Worm (Caenorhabditis elegans): ENCODE measurements around the gene M02D8.2.
"Not testable (repeated sequence)": the region's sequence is repeated elsewhere in the genome, so short reads cannot be mapped to it uniquely, and the experiment has no call there.

Gene M02D8.2

DNA sequence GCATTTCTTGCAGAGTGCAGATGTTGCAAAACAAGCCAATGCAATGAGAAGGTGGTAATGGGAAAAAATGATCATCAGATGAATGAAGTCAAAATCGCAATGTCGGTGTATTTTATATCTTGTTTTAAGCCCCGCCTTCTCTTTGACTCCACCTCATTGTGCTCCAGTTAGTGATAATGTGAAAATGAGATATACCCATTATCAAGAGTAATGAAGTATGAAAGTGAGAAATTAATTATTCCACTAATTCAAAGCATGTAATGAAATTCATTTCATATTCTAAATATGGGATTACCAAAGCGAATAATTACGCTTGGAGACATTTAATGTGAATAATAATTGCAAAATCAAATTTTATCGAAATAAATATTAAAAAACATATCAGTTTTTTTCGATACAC lies 7.7 kb upstream of the M02D8.2 start, which contains the start of gene M02D8.6:
M02D8.6 (minus strand) TSS at position 101 of the 400 bp plus-strand sequence.
- not testable (repeated sequence) for TF ChIP-seq klf-2 (GFP tag; conservative IDR thresholded peaks at IDR 0.05); ref-1 (GFP tag; conservative IDR thresholded peaks at IDR 0.05); tab-1 (GFP tag; IDR thresholded peaks at IDR 0.05)

- TF ChIP-seq ztf-23 (GFP tag; IDR thresholded peaks at IDR 0.05), result no peak
- peak; percentile 14 for TF ChIP-seq cog-1 (tag; optimal IDR thresholded peaks at IDR 0.05)
These were observed 2.5 kb upstream of the M02D8.2 start, which contains the start of gene M02D8.3 for ce11 chrX:8736965-8737464. TSS of gene M02D8.3 (minus strand) at chrX:8737015.

DNA sequence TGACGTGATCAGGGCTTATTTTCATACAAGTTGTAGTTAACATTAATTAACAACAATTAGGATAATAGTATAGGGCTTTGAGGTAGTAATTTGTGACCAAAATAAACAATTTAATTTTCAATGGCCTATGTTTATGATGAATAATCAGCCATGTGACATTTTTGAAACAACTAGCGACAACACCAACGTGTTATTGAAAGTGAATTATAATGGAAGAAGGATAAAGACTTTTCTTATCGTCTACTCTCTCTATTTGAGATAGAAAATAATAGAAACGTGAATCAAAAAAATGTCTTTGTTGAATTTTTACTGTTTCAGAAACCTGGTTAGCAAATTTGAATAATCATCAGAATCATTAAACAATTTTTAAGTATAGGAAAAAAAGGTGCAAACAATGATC lies 1.7 kb upstream of the M02D8.2 start:
- TF ChIP-seq med-1 (GFP tag; optimal IDR thresholded peaks at IDR 0.05; ENCODE audit: insufficient read depth) (no peak), ztf-29 (GFP tag; IDR thresholded peaks at IDR 0.05) (no peak), ztf-23 (GFP tag; IDR thresholded peaks at IDR 0.05) (no peak), klf-2 (GFP tag; conservative IDR thresholded peaks at IDR 0.05) (no peak), tab-1 (GFP tag; IDR thresholded peaks at IDR 0.05) (no peak), cog-1 (tag; optimal IDR thresholded peaks at IDR 0.05) (no peak), flt-1 (GFP tag; IDR thresholded peaks at IDR 0.05) (no peak), ref-1 (GFP tag; conservative IDR thresholded peaks at IDR 0.05) (no peak), T22C8.4 (GFP tag; IDR thresholded peaks at IDR 0.05) (no peak)

ce11 chrX:8741629-8742170 lies 2.2 kb downstream of the M02D8.2 start:
- TF ChIP-seq cog-1 (tag; optimal IDR thresholded peaks at IDR 0.05) (no peak), ztf-29 (GFP tag; IDR thresholded peaks at IDR 0.05) (no peak), tab-1 (GFP tag; IDR thresholded peaks at IDR 0.05) (no peak), med-1 (GFP tag; optimal IDR thresholded peaks at IDR 0.05; ENCODE audit: insufficient read depth) (no peak), ztf-23 (GFP tag; IDR thresholded peaks at IDR 0.05) (no peak), klf-2 (GFP tag; conservative IDR thresholded peaks at IDR 0.05) (no peak), ref-1 (GFP tag; conservative IDR thresholded peaks at IDR 0.05) (no peak), flt-1 (GFP tag; IDR thresholded peaks at IDR 0.05) (no peak), T22C8.4 (GFP tag; IDR thresholded peaks at IDR 0.05) (no peak)

ce11 chrX:8742896-8743295 lies 3.4 kb downstream of the M02D8.2 start, which contains the start of gene M02D8.7:
TSS of gene M02D8.7 (minus strand) at chrX:8742996.
- no peak for TF ChIP-seq cog-1 (tag; optimal IDR thresholded peaks at IDR 0.05)
- TF ChIP-seq ztf-29 (GFP tag; IDR thresholded peaks at IDR 0.05), result no peak
- no peak for TF ChIP-seq ref-1 (GFP tag; conservative IDR thresholded peaks at IDR 0.05)
- no peak for TF ChIP-seq tab-1 (GFP tag; IDR thresholded peaks at IDR 0.05)
- no peak for TF ChIP-seq med-1 (GFP tag; optimal IDR thresholded peaks at IDR 0.05; ENCODE audit: insufficient read depth)
- TF ChIP-seq klf-2 (GFP tag; conservative IDR thresholded peaks at IDR 0.05), result no peak
- no peak for TF ChIP-seq T22C8.4 (GFP tag; IDR thresholded peaks at IDR 0.05)
- no peak for TF ChIP-seq ztf-23 (GFP tag; IDR thresholded peaks at IDR 0.05)
- no peak for TF ChIP-seq flt-1 (GFP tag; IDR thresholded peaks at IDR 0.05)

DNA sequence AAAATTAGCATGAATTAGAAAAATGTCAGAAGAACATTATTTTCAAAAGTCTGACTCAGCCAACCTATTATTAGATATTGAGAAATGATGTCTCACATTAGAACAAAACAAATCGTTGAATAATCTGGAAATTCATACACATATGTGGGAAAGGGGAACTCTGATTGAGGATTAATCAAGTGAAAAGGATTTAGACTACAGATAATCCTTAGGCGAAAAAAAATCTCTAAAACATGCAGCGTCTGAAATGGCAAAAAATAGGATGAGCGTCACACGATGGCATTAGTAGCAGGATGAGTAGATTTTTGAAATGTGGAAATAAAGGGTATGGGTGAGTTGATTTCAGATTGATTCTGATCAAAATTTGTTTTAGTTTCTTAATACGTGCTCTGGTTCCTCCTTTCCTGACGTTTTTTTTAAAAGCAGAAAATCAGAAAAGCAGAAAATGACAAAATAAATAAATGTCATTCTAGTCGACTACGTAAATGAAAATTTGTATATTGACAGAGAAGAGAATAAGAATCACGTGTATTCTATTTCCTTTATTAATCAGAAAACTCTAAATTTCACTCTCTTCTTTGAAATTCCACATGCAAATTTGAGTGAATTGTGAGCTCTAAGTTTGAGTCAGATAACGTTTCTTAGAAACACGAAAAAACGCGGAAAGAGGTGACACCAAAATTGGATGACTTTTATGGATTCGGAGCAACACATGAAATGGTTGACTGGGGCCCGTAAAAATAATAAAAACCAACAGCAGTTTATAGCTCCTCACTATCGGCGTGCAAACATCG lies 4.9 kb downstream of the M02D8.2 start:
- TF ChIP-seq klf-2 (GFP tag; conservative IDR thresholded peaks at IDR 0.05), result no peak
- no peak for TF ChIP-seq ztf-29 (GFP tag; IDR thresholded peaks at IDR 0.05)
- no peak for TF ChIP-seq T22C8.4 (GFP tag; IDR thresholded peaks at IDR 0.05)
- no peak for TF ChIP-seq cog-1 (tag; optimal IDR thresholded peaks at IDR 0.05)
- no peak for TF ChIP-seq ref-1 (GFP tag; conservative IDR thresholded peaks at IDR 0.05)
- TF ChIP-seq med-1 (GFP tag; optimal IDR thresholded peaks at IDR 0.05; ENCODE audit: insufficient read depth), result no peak
- TF ChIP-seq ztf-23 (GFP tag; IDR thresholded peaks at IDR 0.05), result no peak
- TF ChIP-seq flt-1 (GFP tag; IDR thresholded peaks at IDR 0.05), result no peak
- TF ChIP-seq tab-1 (GFP tag; IDR thresholded peaks at IDR 0.05), result no peak

DNA sequence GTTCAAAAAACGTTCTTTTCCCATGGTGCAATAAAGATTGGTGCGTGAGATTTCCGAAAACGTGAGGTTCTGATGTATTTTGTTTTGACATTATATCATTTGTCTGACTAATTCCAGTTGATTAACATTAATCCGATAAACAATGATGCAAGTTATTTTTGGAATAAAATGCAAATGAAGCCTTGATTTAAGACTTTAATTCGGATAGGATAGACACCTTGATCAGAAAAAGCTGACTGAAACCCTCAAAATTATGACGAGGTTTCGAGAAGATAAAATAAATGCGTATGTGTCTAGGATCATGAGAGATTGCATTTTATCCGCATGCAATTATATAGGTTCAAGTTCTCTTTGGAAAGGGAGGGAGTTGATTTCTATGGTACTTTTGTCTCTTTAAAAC lies 6.1 kb downstream of the M02D8.2 start:
- TF ChIP-seq flt-1 (GFP tag; IDR thresholded peaks at IDR 0.05) (no peak), ztf-29 (GFP tag; IDR thresholded peaks at IDR 0.05) (no peak), tab-1 (GFP tag; IDR thresholded peaks at IDR 0.05) (no peak), cog-1 (tag; optimal IDR thresholded peaks at IDR 0.05) (no peak), ztf-23 (GFP tag; IDR thresholded peaks at IDR 0.05) (no peak), T22C8.4 (GFP tag; IDR thresholded peaks at IDR 0.05) (no peak), ref-1 (GFP tag; conservative IDR thresholded peaks at IDR 0.05) (no peak), med-1 (GFP tag; optimal IDR thresholded peaks at IDR 0.05; ENCODE audit: insufficient read depth) (no peak)

- TF ChIP-seq ztf-29 (GFP tag; IDR thresholded peaks at IDR 0.05) (no peak), tab-1 (GFP tag; IDR thresholded peaks at IDR 0.05) (no peak), cog-1 (tag; optimal IDR thresholded peaks at IDR 0.05) (no peak), flt-1 (GFP tag; IDR thresholded peaks at IDR 0.05) (no peak), klf-2 (GFP tag; conservative IDR thresholded peaks at IDR 0.05) (no peak)
These were observed 10.7 kb downstream of the M02D8.2 start for ce11 chrX:8750209-8750608.

ce11 chrX:8750660-8751059 lies 11.2 kb downstream of the M02D8.2 start, which contains the start of gene asns-2:
TSS of gene asns-2 (minus strand) at chrX:8750941.
- TF ChIP-seq klf-2 (GFP tag; conservative IDR thresholded peaks at IDR 0.05) (no peak), ztf-29 (GFP tag; IDR thresholded peaks at IDR 0.05) (no peak), med-1 (GFP tag; optimal IDR thresholded peaks at IDR 0.05; ENCODE audit: insufficient read depth) (no peak), ref-1 (GFP tag; conservative IDR thresholded peaks at IDR 0.05) (no peak)

DNA sequence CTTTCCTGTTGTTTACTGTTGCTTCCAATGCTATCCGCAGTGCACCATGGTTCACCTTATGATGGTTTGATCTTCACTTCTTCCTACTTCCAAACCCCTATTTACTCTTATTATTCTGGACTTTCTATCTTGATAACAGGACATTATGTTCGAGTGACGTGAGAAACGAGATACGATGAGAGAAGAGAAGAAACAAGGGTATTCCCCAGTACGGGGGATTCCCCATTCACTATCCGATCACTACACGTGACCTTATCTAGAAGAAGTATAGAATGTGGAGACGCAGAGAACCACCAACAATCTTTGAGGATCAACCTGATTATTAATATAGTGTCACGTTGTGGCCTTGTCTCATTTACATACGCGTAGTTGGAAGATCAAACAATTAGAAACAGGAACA lies 13.1 kb downstream of the M02D8.2 start:
- TF ChIP-seq cog-1 (tag; optimal IDR thresholded peaks at IDR 0.05), result no peak
- TF ChIP-seq ztf-23 (GFP tag; IDR thresholded peaks at IDR 0.05), result no peak
- TF ChIP-seq T22C8.4 (GFP tag; IDR thresholded peaks at IDR 0.05), result no peak
- TF ChIP-seq flt-1 (GFP tag; IDR thresholded peaks at IDR 0.05), result no peak
- TF ChIP-seq med-1 (GFP tag; optimal IDR thresholded peaks at IDR 0.05; ENCODE audit: insufficient read depth), result no peak
- TF ChIP-seq ref-1 (GFP tag; conservative IDR thresholded peaks at IDR 0.05), result no peak
- TF ChIP-seq klf-2 (GFP tag; conservative IDR thresholded peaks at IDR 0.05), result no peak
- no peak for TF ChIP-seq ztf-29 (GFP tag; IDR thresholded peaks at IDR 0.05)
- TF ChIP-seq tab-1 (GFP tag; IDR thresholded peaks at IDR 0.05), result no peak
